Worm (Caenorhabditis elegans): Measurements from ENCODE around the gene F08A7.1.

ce11 chrIV:17427423-17427822, 13.0 kb upstream of the F08A7.1 start, which contains the start of gene C06A12.3:
- TF ChIP-seq dao-5 (tag; optimal IDR thresholded peaks at IDR 0.05) (no peak), W03F9.2 (tag; optimal IDR thresholded peaks at IDR 0.05) (no peak), him-1 (tag; optimal IDR thresholded peaks at IDR 0.05) (no peak)

Measured in whole organism, L4/young adult.